Fruit fly (Drosophila melanogaster) Kc167 (cell line): Measurements from ENCODE around the gene CG32376.

Experiments used
- Myc ChIP-seq: fragments of >200 bp; optimal IDR thresholded peaks from 2 replicates; lab custom pipeline; 2017; ENCODE audit warnings: missing external identifiers
- Sin3A ChIP-seq: fragments of >200 bp; optimal IDR thresholded peaks from 2 replicates; lab custom pipeline; 2018; ENCODE audit warnings: missing external identifiers
- h ChIP-seq: fragments of >200 bp; optimal IDR thresholded peaks from 3 replicates; lab custom pipeline; 2018; ENCODE audit warnings: missing external identifiers
- insv ChIP-seq: fragments of >200 bp; optimal IDR thresholded peaks from 3 replicates; lab custom pipeline; 2018; ENCODE audit warnings: missing external identifiers
- psq ChIP-seq: fragments of >200 bp; optimal IDR thresholded peaks from 2 replicates; lab custom pipeline; 2017; ENCODE audit warnings: missing external identifiers
- ttk ChIP-seq: sonication (Bioruptor generic); optimal IDR thresholded peaks from 2 replicates; lab custom pipeline; 2017; ENCODE audit warnings: missing external identifiers

CG32376 gene

dm6 chr3L:7542357-7542756 lies at the start of gene CG32376:
Gene CG32376, minus strand, starts transcription at chr3L:7542457.
- TF ChIP-seq ttk = no peak
- TF ChIP-seq Sin3A (lab: Kevin White, UChicago) = no peak
- no peak for TF ChIP-seq Myc (lab: Kevin White, UChicago)
- no peak for TF ChIP-seq h
- TF ChIP-seq psq = no peak
- TF ChIP-seq insv (lab: Kevin White, UChicago) = no peak

DNA sequence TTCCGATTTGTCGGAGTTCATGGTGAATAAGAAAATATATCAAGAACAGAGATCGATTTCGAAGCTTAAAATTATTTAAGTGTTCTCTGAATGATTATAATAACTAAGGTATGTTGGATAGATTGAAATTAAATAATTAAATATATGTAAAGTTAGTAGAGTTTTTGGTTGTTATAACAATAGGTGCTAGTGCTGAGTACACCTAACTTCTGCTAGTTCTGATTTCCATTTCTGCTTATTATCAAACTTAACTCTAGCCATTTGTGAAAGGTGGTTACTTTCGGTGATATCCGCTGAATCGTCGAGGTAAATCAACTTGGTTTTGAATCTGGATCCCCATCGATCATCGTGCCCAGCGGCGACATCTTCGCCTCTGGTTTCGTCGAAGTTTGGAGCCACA lies 48.6 kb upstream of the CG32376 start, which contains the start of gene t-Grip84:
TSS of gene t-Grip84 (minus strand) at position 101 of the 400 bp plus-strand sequence.
- no peak for TF ChIP-seq h
- TF ChIP-seq Sin3A (lab: Kevin White, UChicago) = no peak
- TF ChIP-seq Myc (lab: Kevin White, UChicago) = no peak
- TF ChIP-seq ttk = no peak
- TF ChIP-seq psq = no peak
- TF ChIP-seq insv (lab: Kevin White, UChicago) = no peak

DNA sequence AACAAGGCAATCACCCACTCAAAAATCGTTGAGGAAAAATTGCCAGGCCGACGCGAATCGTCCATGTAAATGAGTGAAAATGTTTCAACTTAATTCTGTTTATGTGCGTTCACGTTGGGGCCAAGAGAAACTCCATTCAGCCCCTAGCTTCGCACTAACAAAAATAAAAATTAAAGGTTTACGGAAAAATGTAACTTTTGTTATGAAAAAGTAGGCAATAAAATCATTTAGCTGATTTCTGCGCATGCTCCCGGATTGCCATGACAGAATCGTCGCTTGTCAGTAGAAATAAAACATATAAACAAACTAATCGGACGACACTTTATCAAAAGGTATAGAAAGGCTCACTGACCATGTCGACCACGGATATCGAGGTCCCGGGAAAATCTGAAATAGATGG lies 40.9 kb upstream of the CG32376 start, which contains the start of gene mmm:
TSS of gene mmm (plus strand) at position 301 of the 400 bp plus-strand sequence.
- TF ChIP-seq h (no peak), insv (lab: Kevin White, UChicago) (no peak), psq (no peak)

DNA sequence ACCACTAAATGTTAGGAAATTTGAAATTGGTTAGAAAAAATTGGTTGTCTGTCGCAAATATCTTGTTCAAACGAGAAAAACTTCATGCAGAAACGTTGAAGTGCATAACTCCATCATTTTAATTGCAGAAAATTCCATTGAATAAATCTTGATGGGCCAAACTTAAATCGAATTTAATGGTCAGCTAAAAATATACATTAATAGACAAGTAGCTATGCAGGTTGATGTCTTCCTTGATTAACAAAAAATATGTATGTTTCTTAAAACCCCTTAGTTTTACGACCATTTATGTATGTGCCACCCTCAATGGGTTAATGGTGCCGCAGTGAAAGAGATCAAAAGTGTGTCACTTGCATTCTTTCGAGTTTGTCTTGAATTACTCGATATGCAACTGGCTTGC lies 30.7 kb upstream of the CG32376 start:
- TF ChIP-seq h (no peak), Myc (lab: Kevin White, UChicago) (no peak), insv (lab: Kevin White, UChicago) (no peak), psq (no peak)

DNA sequence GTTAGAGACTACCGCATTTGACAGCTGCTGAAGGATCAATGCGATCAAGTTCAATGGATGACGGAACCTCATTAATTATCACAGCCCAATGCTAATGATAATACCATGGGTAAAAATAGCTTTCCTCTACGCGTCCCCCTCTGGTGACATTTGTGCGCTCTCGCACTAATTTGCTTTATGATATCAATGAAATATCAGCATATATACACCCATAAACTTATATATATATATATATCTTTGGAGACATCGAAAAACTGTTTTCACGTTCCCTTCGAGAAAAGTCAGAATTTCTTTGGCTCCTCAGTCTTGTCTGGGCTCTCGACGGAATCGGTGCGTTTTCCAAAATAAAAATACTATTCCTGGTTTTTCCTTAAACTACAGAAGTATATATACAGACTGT lies 20.1 kb upstream of the CG32376 start, which contains the start of gene frac:
TSS of gene frac (plus strand) at position 301 of the 400 bp plus-strand sequence.
- TF ChIP-seq insv (lab: Kevin White, UChicago) = no peak
- no peak for TF ChIP-seq ttk
- no peak for TF ChIP-seq Myc (lab: Kevin White, UChicago)
- TF ChIP-seq psq = no peak
- TF ChIP-seq h = no peak
- TF ChIP-seq Sin3A (lab: Kevin White, UChicago) = no peak

DNA sequence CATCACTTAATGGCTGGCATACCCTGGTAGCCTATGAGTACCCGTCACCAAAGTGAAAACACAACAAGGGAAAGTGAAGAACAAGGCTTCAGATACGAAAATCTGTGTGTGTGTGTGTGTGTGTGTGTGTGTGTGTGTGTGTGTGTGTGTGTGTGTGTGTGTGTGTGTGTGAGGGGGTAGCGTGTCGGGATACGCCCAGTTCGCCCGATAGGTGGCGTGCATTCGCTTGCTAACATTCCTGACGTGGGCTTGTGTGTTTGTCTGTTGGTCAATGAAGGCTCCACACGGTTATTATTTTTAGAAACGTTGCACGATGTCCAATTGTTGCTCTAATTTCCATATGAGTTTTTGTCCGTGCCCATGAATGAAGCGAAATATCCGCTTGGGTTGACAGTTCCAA lies 18.3 kb upstream of the CG32376 start:
- no peak for TF ChIP-seq Sin3A (lab: Kevin White, UChicago)
- TF ChIP-seq Myc (lab: Kevin White, UChicago) = no peak
- TF ChIP-seq insv (lab: Kevin White, UChicago) = no peak
- TF ChIP-seq h = no peak
- no peak for TF ChIP-seq ttk
- no peak for TF ChIP-seq psq

- no peak for TF ChIP-seq Myc (lab: Kevin White, UChicago)
- TF ChIP-seq insv (lab: Kevin White, UChicago) = no peak
- TF ChIP-seq h = no peak
- no peak for TF ChIP-seq Sin3A (lab: Kevin White, UChicago)
- TF ChIP-seq psq = no peak
- no peak for TF ChIP-seq ttk
These were observed 17.7 kb upstream of the CG32376 start, which contains the start of gene CG14837 for dm6 chr3L:7559937-7560336. Gene CG14837, minus strand, starts transcription at chr3L:7560037.

DNA sequence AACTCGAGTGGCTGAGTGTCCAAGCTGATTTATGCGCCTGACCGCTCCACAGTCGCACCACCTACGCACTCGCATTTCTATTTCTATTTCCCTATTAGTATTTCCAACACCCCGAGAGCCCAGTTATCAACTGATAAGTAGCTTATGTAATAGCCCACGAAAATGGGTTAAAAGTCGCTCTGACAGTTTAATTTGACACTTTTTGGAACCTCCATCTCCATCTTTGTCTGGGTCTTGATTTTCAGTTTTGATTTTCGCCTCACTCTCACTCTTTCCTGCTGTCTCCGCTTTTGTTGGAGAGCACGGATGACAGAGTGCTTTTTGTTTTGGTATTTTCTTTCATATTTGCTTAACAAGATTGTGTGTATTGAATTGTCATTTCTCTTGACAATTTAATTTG lies 10.8 kb upstream of the CG32376 start:
- TF ChIP-seq insv (lab: Kevin White, UChicago) (no peak), Sin3A (lab: Kevin White, UChicago) (no peak), Myc (lab: Kevin White, UChicago) (no peak), ttk (no peak), psq (no peak), h (no peak)

dm6 chr3L:7552446-7552845 lies 10.2 kb upstream of the CG32376 start:
- no peak for TF ChIP-seq insv (lab: Kevin White, UChicago)
- TF ChIP-seq Myc (lab: Kevin White, UChicago) = no peak
- TF ChIP-seq psq = no peak
- no peak for TF ChIP-seq ttk
- TF ChIP-seq Sin3A (lab: Kevin White, UChicago) = no peak
- no peak for TF ChIP-seq h

- TF ChIP-seq psq (no peak), ttk (no peak), h (no peak), Sin3A (lab: Kevin White, UChicago) (no peak), Myc (lab: Kevin White, UChicago) (no peak), insv (lab: Kevin White, UChicago) (no peak)
These were observed 8.0 kb upstream of the CG32376 start for dm6 chr3L:7550225-7550624.

DNA sequence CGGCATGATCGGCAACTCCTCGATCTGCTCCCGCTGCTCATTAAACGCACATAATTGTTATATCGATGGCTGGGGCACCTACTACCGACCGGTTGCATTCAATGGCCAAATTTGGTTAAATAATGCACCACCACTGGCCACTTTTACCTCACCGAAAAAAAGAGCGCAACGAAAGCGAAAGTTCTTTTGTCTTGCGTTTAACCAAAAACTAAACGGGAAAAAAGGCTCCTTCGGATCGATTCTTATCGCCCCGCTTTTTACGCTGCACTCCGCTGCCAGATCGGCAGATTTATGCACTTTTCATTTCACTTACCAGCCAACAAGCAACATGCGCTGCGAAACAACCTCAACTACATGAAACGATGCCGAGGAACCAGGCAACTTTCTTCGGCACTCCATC lies 3.3 kb upstream of the CG32376 start:
- TF ChIP-seq ttk (no peak), Sin3A (lab: Kevin White, UChicago) (no peak), Myc (lab: Kevin White, UChicago) (no peak), psq (no peak), h (no peak)

DNA sequence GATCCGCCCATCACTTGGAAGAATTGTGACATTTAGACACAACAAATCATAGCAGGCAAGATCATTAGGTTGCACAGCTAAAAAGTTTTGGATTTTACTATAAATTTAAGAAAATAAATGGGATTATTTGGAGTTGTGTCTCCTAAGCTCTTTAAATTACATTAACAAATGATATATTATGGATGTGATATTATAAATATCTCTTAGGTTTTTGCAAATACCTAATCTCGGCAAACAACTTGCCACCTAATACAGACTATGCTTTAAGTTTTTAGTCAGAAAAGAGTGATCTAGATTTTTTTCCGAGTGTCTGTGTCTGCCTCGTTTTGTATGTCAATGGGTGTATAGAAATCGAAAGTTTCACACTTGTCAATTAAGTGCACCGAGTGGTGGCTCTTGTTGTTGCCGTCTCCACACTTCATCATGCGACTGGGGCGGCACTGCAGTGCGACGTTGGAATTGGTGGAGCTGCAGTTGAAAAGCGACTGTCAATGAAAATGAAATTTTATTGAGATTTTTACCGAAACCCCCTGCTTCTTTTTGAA lies 2.5 kb upstream of the CG32376 start:
- TF ChIP-seq h (no peak), insv (lab: Kevin White, UChicago) (no peak), psq (no peak)

DNA sequence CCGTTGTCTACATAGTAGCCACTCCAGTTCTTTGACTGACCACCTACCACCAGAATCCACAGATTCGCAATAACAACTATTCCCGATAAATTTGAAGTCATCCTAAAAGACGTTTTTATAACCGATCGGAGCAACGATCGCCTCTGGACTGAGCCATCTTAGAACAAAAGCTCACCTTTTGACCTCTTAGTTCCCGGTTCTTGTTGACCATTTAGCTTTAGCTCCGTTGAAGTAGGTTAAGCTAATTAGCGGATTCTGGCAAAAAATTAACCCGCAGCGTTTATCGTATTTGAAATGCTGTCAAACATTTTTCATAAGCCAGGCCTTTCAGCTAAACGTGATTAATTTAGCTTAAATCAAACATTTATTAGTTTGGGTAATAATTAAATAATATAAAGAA lies 1.2 kb downstream of the CG32376 start, which contains the start of gene CG32374:
TSS of gene CG32374 (minus strand) at position 101 of the 400 bp plus-strand sequence.
- TF ChIP-seq Myc (lab: Kevin White, UChicago) = no peak
- TF ChIP-seq Sin3A (lab: Kevin White, UChicago) = no peak
- TF ChIP-seq psq = no peak
- TF ChIP-seq insv (lab: Kevin White, UChicago) = no peak
- TF ChIP-seq h = no peak
- no peak for TF ChIP-seq ttk

DNA sequence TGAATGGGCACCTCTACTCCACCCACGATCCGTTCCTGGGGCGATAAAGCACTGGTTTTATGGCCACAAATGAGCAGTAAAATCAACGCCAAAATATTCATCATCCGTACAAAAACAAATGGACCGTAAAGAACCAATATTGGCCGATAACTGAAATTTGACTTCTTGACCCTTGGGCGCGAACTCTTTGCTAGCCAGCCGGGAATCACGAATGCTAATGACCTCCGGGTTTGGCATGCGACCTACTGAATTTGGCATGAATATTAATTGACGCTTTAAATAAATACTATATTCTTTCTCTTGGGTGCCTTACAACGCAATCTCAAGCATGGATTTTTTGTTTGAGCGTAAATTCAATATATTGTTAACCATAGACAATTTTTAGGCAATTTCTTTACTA lies 2.5 kb downstream of the CG32376 start, which contains the start of gene CG16998:
TSS of gene CG16998 (minus strand) at position 101 of the 400 bp plus-strand sequence.
- no peak for TF ChIP-seq Myc (lab: Kevin White, UChicago)
- no peak for TF ChIP-seq Sin3A (lab: Kevin White, UChicago)
- TF ChIP-seq psq = no peak
- TF ChIP-seq insv (lab: Kevin White, UChicago) = no peak
- TF ChIP-seq ttk = no peak
- no peak for TF ChIP-seq h
